Worm (Caenorhabditis elegans) whole organism, L4/young adult: Measurements from ENCODE around the gene C46C2.2.
"Not testable (repeated sequence)": the region's sequence is repeated elsewhere in the genome, so short reads cannot be mapped to it uniquely, and the experiment has no call there.

Experiments used
- W03F9.2 ChIP-seq: fragments of 150-350 bp; optimal IDR thresholded peaks from 2 replicates; lab custom pipeline; 2014; ENCODE audit warnings: missing biosample characterization, missing genetic modification characterization
- dao-5 ChIP-seq: sonication (generic microtip); optimal IDR thresholded peaks from 2 replicates; lab custom pipeline; 2016; ENCODE audit warnings: missing genotype, missing genetic modification characterization, moderate library complexity, missing compliant biosample characterization
- him-1 ChIP-seq: sonication (generic microtip); optimal IDR thresholded peaks from 2 replicates; lab custom pipeline; 2016; ENCODE audit warnings: missing genotype, missing genetic modification reagents, missing genetic modification characterization, missing compliant biosample characterization

C46C2.2 gene

DNA sequence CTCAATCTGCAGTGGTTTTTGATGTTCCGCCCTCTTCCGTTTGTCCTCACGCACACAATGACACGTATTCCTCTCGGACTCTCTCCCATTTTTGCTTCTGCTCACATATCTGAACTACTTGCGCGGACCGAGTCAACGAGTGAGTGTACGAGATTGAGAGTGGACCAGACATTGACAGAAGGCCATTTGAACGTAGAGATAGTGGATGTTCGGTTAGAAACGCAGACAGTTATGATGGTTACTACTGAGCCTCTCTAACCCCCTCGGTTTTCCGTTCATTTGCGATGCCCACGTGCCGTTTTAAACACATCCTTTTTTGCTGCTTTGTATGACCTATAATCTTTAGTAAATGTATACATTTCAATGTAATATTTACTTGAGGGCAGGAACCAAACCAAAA lies 1.1 kb upstream of the C46C2.2 start:
- TF ChIP-seq him-1 (no peak), W03F9.2 (no peak), dao-5 (tag; lab: Kevin White, UChicago) (no peak)

DNA sequence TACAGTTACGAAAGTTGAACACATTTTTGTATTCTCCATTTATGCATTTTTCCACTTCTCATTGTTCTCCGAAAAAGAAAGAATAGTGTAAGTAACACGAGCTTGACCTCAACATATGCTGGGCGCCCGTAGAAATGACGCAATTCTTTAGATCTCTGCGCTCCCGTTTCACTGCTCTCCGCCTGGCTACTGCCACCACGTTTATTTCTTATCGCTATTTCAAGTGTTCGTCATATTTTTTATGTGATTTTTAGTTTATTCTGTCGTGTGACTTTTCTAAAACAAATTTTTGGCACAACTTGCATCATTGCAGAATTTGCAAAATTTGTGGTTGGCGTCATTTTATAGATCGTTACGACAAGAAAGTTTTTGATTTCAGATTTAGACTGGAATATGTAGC lies 570 bp upstream of the C46C2.2 start:
- TF ChIP-seq dao-5 (tag; lab: Kevin White, UChicago) (no peak), him-1 (no peak), W03F9.2 (no peak)

DNA sequence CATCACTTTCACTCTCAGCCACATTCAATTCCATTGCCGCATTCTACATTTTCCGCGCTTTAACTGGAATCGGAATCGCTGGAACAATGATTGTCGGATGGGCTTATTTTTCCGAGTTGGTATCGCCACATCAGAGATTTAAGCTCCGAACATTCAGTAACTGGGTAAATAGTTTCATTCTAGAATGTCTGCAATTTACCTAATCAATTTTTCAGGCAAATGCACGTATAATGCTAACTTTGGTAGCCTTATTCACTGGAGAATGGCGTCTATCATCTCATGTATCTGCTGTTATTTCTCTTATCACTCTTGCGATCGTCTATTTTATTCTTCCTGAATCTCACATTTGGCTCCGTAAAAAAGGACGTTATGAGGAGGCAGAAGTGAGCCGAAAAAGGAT lies 889 bp downstream of the C46C2.2 start:
- no peak for TF ChIP-seq him-1
- no peak for TF ChIP-seq W03F9.2
- no peak for TF ChIP-seq dao-5 (tag; lab: Kevin White, UChicago)

ce11 chrIV:9224825-9225224 lies 7.3 kb downstream of the C46C2.2 start, which contains the start of gene C46C2.3:
Gene C46C2.3 (plus strand): TSS chrIV:9225125.
- TF ChIP-seq dao-5 (tag; lab: Kevin White, UChicago), result no peak
- TF ChIP-seq W03F9.2, result no peak
- TF ChIP-seq him-1, result no peak

- TF ChIP-seq W03F9.2 (no peak), him-1 (no peak), dao-5 (tag; lab: Kevin White, UChicago) (no peak)
Observed at ce11 chrIV:9227650-9228049, 10.1 kb downstream of the C46C2.2 start.

DNA sequence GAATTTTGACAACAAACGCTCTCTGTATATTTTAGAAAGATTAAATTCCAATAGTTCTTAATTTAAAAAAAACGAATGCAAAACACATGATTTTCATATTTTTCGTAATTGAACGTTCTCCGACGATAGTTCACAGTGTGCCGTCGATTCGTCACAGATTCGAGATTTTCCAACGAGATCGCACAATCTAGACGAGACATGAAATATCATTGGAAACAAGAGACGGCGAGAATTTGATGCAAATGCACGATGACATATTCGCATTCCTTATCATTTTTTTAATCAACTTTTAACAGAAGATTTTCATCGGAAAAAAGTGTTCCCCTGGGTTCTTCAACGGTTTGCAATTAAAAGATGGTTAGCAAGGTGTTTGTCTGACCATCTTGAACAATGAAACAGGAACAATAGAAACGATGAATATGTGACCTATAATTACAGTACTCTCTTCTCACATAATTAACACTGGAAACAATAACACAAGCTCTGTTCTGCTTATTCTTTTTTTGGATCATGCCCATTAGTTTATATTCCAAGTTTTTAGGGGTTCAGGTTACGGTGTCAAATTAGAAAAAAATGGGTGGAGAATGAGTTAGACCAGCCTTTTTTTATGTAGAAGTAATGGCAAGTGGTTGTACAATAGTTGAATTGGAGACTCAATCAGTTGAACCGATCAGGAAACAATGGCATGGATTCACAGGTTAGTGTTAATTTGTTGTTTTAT lies 15.1 kb downstream of the C46C2.2 start, which contains the start of gene Y11D7A.3:
Gene Y11D7A.3, plus strand, starts transcription at position 671 of the 721 bp plus-strand sequence.
- no peak for TF ChIP-seq W03F9.2
- TF ChIP-seq dao-5 (tag; lab: Kevin White, UChicago), result no peak
- TF ChIP-seq him-1, result no peak

ce11 chrIV:9239151-9239550 lies 21.6 kb downstream of the C46C2.2 start:
- TF ChIP-seq W03F9.2, result no peak
- no peak for TF ChIP-seq him-1
- TF ChIP-seq dao-5 (tag; lab: Kevin White, UChicago), result no peak

DNA sequence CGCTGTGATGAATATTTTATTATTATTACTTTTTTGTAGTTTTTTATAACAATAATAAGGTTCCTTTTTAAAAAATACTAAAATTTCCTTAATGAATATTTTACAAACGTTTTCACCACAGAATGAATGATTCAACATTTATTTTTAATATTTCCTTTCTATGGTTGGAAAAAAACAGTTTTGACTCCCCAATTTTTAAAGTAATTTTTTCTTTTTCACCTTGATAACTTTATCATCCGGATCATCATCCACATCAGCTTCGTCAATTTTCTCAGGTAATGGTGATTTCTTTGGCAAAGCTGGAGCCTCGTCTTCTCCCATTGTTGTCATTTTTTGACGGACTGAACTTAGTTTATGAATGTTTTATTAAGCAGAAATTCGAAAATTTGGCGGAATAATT lies 26.1 kb downstream of the C46C2.2 start, which contains the start of gene rab-28:
Gene rab-28, minus strand, starts transcription at position 343 of the 400 bp plus-strand sequence.
- TF ChIP-seq him-1, result no peak
- TF ChIP-seq W03F9.2, result no peak
- no peak for TF ChIP-seq dao-5 (tag; lab: Kevin White, UChicago)

DNA sequence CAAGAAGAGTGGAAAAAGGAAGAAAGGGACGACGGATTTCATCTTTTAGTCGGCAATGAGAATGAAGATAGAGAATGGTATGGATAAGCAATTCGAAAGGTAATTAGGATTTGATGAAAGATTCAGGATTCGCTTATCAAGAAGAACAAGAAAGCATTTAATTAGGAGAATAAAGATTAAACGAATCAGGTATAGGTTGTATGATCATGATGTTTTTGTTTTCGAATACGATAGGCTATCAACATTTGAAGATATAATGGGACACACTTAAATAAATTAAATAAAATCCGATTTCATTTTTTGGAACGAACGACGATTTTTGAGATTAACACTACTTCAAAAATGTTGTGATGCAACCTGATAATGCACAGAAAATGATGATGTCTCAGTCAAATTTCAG lies 27.9 kb downstream of the C46C2.2 start, which contains the start of gene Y11D7A.5:
Gene Y11D7A.5, minus strand, starts transcription at position 101 of the 400 bp plus-strand sequence.
- TF ChIP-seq W03F9.2 (no peak), him-1 (no peak), dao-5 (tag; lab: Kevin White, UChicago) (no peak)

DNA sequence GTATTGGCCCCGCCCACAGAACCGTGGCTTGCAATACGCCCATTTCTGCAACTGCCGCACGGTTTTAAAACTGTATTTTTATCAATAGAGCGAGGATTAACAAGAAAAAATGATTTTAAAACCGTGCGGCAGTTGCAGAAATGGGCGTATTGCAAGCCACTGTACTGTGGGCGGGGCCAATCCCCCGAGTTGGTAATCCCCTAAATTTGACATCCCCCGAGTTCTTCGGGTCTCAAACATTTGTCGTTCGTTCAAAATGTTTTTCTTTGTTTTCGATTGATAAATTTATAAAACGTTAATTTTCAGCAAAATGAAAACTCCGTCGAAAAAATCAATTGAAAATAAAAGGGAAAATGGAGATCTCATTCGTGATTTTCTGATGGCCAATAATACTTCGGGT lies 31.7 kb downstream of the C46C2.2 start, which contains the start of gene Y11D7A.7:
Gene Y11D7A.7, plus strand, starts transcription at position 301 of the 400 bp plus-strand sequence.
- TF ChIP-seq him-1; W03F9.2; dao-5 (tag; lab: Kevin White, UChicago): not testable (repeated sequence)

- no peak for TF ChIP-seq W03F9.2
- no peak for TF ChIP-seq dao-5 (tag; lab: Kevin White, UChicago)
- no peak for TF ChIP-seq him-1
Observed at ce11 chrIV:9251079-9251478, 33.6 kb downstream of the C46C2.2 start, which contains the start of gene Y11D7A.8. Gene Y11D7A.8 (plus strand): TSS chrIV:9251379.

DNA sequence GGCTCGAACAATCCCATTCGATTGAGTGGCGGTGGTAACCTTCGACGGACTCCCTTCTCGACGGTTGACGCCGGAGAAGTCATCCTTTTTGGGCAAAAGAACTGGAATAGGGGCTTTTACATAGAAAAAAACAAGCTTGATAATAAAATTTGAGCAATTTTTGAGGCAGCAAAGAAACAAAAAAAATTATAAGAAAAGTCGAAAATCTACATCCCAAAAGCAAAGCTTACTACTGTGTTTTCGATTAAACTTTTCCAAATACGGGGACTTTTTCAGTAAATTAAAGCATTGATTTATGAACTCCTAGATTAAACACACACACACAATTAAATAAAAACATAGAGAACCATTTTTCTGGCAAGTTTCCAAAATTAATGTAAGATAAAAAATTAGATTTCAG lies 38.5 kb downstream of the C46C2.2 start, which contains the start of gene Y11D7A.9:
Gene Y11D7A.9, minus strand, starts transcription at position 101 of the 400 bp plus-strand sequence.
- no peak for TF ChIP-seq him-1
- TF ChIP-seq dao-5 (tag; lab: Kevin White, UChicago), result no peak
- no peak for TF ChIP-seq W03F9.2

DNA sequence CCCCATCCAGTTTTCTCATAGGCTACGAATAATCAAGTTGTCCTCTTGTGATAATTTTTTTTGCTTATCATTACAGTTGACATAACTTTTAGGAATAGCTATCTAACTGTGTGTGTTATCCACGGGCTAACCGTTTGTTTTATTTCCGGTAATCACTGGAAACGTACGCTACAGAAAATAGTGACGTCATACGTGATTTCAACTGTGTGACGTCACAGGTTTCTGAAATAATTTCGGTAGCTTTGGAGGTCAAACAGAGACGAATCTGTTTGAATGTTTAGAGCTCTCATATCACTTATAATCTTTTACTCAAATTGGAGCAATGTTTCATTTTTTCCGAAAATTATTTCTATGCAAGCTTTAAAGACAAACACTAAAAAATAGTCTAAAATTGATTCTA lies 39.3 kb downstream of the C46C2.2 start:
- TF ChIP-seq dao-5 (tag; lab: Kevin White, UChicago), result no peak
- TF ChIP-seq W03F9.2, result no peak
- TF ChIP-seq him-1, result no peak

- TF ChIP-seq him-1 (no peak), W03F9.2 (no peak), dao-5 (tag; lab: Kevin White, UChicago) (no peak)
Observed at ce11 chrIV:9258547-9258946, 41.0 kb downstream of the C46C2.2 start.

- TF ChIP-seq W03F9.2 (no peak), him-1 (no peak), dao-5 (tag; lab: Kevin White, UChicago) (no peak)
Observed at ce11 chrIV:9259687-9260086, 42.2 kb downstream of the C46C2.2 start, which contains the start of gene Y11D7A.10. Gene Y11D7A.10 (minus strand): TSS chrIV:9259768.
